Worm (Caenorhabditis elegans): ENCODE results near the gene grl-17.

- TF ChIP-seq snpc-4 (tag; optimal IDR thresholded peaks at IDR 0.05) (no peak), sptf-1 (tag; optimal IDR thresholded peaks at IDR 0.05) (no peak), pha-4 (tag; optimal IDR thresholded peaks at IDR 0.05) (peak; percentile 94), tbx-8 (GFP tag; optimal IDR thresholded peaks at IDR 0.05) (no peak), blmp-1 (tag; optimal IDR thresholded peaks at IDR 0.05) (no peak), nhr-12 (tag; optimal IDR thresholded peaks at IDR 0.05) (no peak), nhr-28 (tag; optimal IDR thresholded peaks at IDR 0.05) (no peak), lin-13 (tag; optimal IDR thresholded peaks at IDR 0.05) (no peak), ztf-11 (tag; optimal IDR thresholded peaks at IDR 0.05) (no peak), unc-39 (tag; optimal IDR thresholded peaks at IDR 0.05) (no peak)
These were observed 12.1 kb upstream of the grl-17 start for ce11 chrV:13575866-13576265.
